Worm (Caenorhabditis elegans): Measurements from ENCODE around the gene mct-3.
A peak's percentile ranks its signal among the peaks of the same experiment; 100 is the strongest.

Gene mct-3

ce11 chrX:13843676-13844075 is 9.0 kb upstream of the mct-3 start, which contains the start of gene M03B6.5:
M03B6.5 (plus strand) TSS chrX:13843976.
- TF ChIP-seq ces-1 (GFP tag; optimal IDR thresholded peaks at IDR 0.05) (no peak), drap-1 (GFP tag; optimal IDR thresholded peaks at IDR 0.05) (no peak), elt-3 (tag; optimal IDR thresholded peaks at IDR 0.05) (no peak), sem-2 (GFP tag; optimal IDR thresholded peaks at IDR 0.05) (no peak), nhr-28 (tag; optimal IDR thresholded peaks at IDR 0.05) (no peak), unc-39 (tag; optimal IDR thresholded peaks at IDR 0.05) (no peak), nhr-76 (tag; optimal IDR thresholded peaks at IDR 0.05) (no peak), ceh-39 (tag; optimal IDR thresholded peaks at IDR 0.05) (no peak), lin-32 (GFP tag; optimal IDR thresholded peaks at IDR 0.05) (no peak), flh-1 (GFP tag; optimal IDR thresholded peaks at IDR 0.05) (no peak)

- TF ChIP-seq tbx-8 (GFP tag; optimal IDR thresholded peaks at IDR 0.05) (no peak), hlh-1 (tag; optimal IDR thresholded peaks at IDR 0.05) (peak; percentile 2), drap-1 (GFP tag; optimal IDR thresholded peaks at IDR 0.05) (no peak)
Measured at ce11 chrX:13846024-13846423, 6.7 kb upstream of the mct-3 start.

ce11 chrX:13850359-13850758 is 2.3 kb upstream of the mct-3 start:
- TF ChIP-seq flh-1 (GFP tag; optimal IDR thresholded peaks at IDR 0.05) = no peak
- no peak for TF ChIP-seq sptf-1 (tag; optimal IDR thresholded peaks at IDR 0.05)
- no peak for TF ChIP-seq ham-2 (GFP tag; optimal IDR thresholded peaks at IDR 0.05)

ce11 chrX:13851590-13851989 is 1.1 kb upstream of the mct-3 start:
- TF ChIP-seq snpc-4 (tag; optimal IDR thresholded peaks at IDR 0.05) (no peak), M03D4.4 (tag; optimal IDR thresholded peaks at IDR 0.05) (no peak), lin-13 (tag; optimal IDR thresholded peaks at IDR 0.05) (no peak)

- no peak for TF ChIP-seq unc-39 (tag; optimal IDR thresholded peaks at IDR 0.05)
- no peak for TF ChIP-seq ceh-39 (tag; optimal IDR thresholded peaks at IDR 0.05)
- TF ChIP-seq nhr-76 (tag; optimal IDR thresholded peaks at IDR 0.05) = no peak
- TF ChIP-seq elt-3 (tag; optimal IDR thresholded peaks at IDR 0.05) = no peak
- no peak for TF ChIP-seq nhr-28 (tag; optimal IDR thresholded peaks at IDR 0.05)
- TF ChIP-seq nhr-12 (tag; optimal IDR thresholded peaks at IDR 0.05) = no peak
Measured at ce11 chrX:13855928-13856327, 3.2 kb downstream of the mct-3 start.

ce11 chrX:13858693-13859092 is 6.0 kb downstream of the mct-3 start, which contains the start of gene M03B6.4:
M03B6.4 (plus strand) TSS chrX:13858841.
- TF ChIP-seq nhr-28 (tag; optimal IDR thresholded peaks at IDR 0.05) = no peak
- TF ChIP-seq ztf-11 (tag; optimal IDR thresholded peaks at IDR 0.05) = no peak
- peak; percentile 82 for TF ChIP-seq ceh-39 (tag; optimal IDR thresholded peaks at IDR 0.05)
- peak; percentile 10 for TF ChIP-seq cnd-1 (tag; optimal IDR thresholded peaks at IDR 0.05)
- peak; percentile 33 for TF ChIP-seq nhr-2 (tag; optimal IDR thresholded peaks at IDR 0.05)
- TF ChIP-seq zip-8 (tag; optimal IDR thresholded peaks at IDR 0.05) = peak; percentile 93

ce11 chrX:13864191-13864590 is 11.5 kb downstream of the mct-3 start, which contains the start of gene M03B6.3:
M03B6.3 (minus strand) TSS chrX:13864292.
- TF ChIP-seq blmp-1 (tag; optimal IDR thresholded peaks at IDR 0.05) = peak; percentile 83
- TF ChIP-seq mep-1 (tag; optimal IDR thresholded peaks at IDR 0.05) = no peak

ce11 chrX:13871110-13871509 is 18.4 kb downstream of the mct-3 start:
- TF ChIP-seq lin-32 (GFP tag; optimal IDR thresholded peaks at IDR 0.05) (no peak), unc-62 (GFP tag; optimal IDR thresholded peaks at IDR 0.05) (peak; percentile 58), lin-13 (tag; optimal IDR thresholded peaks at IDR 0.05) (no peak)

- peak; percentile 98 for TF ChIP-seq hlh-1 (tag; optimal IDR thresholded peaks at IDR 0.05)
- peak; percentile 90 for TF ChIP-seq unc-62 (GFP tag; optimal IDR thresholded peaks at IDR 0.05)
- no peak for TF ChIP-seq ceh-39 (tag; optimal IDR thresholded peaks at IDR 0.05)
- TF ChIP-seq nhr-12 (tag; optimal IDR thresholded peaks at IDR 0.05) = no peak
- peak; percentile 88 for TF ChIP-seq unc-120 (tag; optimal IDR thresholded peaks at IDR 0.05; ENCODE audit: poor library complexity, severe bottlenecking)
- TF ChIP-seq nhr-76 (tag; optimal IDR thresholded peaks at IDR 0.05) = no peak
- peak; percentile 9 for TF ChIP-seq sptf-1 (tag; optimal IDR thresholded peaks at IDR 0.05)
Measured at ce11 chrX:13873324-13873933, 20.7 kb downstream of the mct-3 start.

Measured in whole organism, mixed stage, embryonic.